Worm (Caenorhabditis elegans): Measurements from ENCODE around the gene F53G2.3.

DNA sequence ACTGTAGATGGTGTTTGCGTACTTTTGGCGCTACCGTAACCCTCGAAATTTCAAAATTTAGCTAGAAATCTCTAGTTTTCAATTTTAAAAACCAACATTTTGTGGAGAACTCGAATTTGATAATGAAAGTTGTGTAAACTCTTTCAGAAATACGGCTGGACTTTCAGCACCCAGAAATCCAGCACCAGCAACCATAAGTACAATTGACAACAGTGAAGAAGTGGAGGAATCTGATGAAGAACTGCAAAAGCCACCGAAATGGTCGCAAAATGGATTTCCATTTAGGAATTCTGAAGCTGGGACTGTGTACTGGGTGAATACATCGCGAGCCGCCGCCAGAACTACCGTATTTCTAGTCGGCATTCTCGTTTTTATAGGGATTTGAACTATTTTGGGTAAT is 3.3 kb downstream of the F53G2.3 start, which contains the start of gene F53G2.13:
- no peak for TF ChIP-seq him-1 (tag; optimal IDR thresholded peaks at IDR 0.05)
- no peak for TF ChIP-seq pha-4 (tag; optimal IDR thresholded peaks at IDR 0.05)
- TF ChIP-seq zfh-2 (GFP tag; conservative IDR thresholded peaks at IDR 0.05): no peak
- no peak for TF ChIP-seq snpc-4 (GFP tag; optimal IDR thresholded peaks at IDR 0.05)
- no peak for TF ChIP-seq snpc-4 (tag; optimal IDR thresholded peaks at IDR 0.05)
- no peak for TF ChIP-seq ceh-91 (GFP tag; IDR thresholded peaks at IDR 0.05)
- TF ChIP-seq lin-40 (tag; optimal IDR thresholded peaks at IDR 0.05): no peak
- no peak for TF ChIP-seq pbrm-1 (GFP tag; IDR thresholded peaks at IDR 0.05)
- TF ChIP-seq cebp-1 (GFP tag; IDR thresholded peaks at IDR 0.05): no peak
- TF ChIP-seq cebp-1 (tag; optimal IDR thresholded peaks at IDR 0.05): no peak
- no peak for TF ChIP-seq nfya-1 (tag; optimal IDR thresholded peaks at IDR 0.05; ENCODE audit: borderline replicate concordance, insufficient read depth)
- no peak for TF ChIP-seq repo-1 (tag; optimal IDR thresholded peaks at IDR 0.05)
- TF ChIP-seq snpc-1.3 (tag; optimal IDR thresholded peaks at IDR 0.05; ENCODE audit: insufficient read depth): no peak
- TF ChIP-seq madf-8 (GFP tag; conservative IDR thresholded peaks at IDR 0.05): no peak
- TF ChIP-seq F52B5.7 (tag; optimal IDR thresholded peaks at IDR 0.05): no peak
